ENCODE assay signal across 7 fruit fly cellular contexts in the genomic region with DNA sequence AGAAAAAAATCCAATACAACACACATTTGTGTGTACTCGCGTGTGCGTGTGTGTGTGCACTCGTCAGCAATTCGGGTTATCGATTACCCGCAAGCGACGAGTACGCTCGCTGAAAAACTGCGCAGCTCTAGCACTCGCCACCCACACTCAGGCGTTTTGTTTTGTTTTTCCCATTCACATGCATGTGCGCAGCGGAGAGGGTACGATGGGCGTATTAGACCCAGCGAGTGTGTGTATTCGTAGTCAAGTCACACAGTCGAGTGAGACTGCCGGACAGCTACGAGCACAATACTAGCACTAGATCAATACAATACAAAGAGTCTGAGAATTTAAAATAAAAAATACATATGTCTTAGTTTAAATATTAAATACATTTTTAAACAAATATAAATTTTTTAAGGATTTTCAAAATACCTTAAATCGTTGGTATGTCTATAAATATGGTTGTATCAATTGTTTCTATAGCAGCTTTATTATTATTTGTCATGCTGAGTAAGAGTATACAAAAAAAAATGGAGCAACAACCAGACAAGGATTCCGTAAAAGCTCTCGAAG.
TF ChIP-seq lines count a peak whose summit lies in the region.

A gene (minus strand): TSS at position 37 of the 555 bp plus-strand sequence.
A gene (plus strand): TSS at position 306 of the 555 bp plus-strand sequence.

- peak; percentile 30 to 53 for TF ChIP-seq CTCF in S2 (optimal IDR thresholded peaks at IDR 0.05; lab: Kevin White, UChicago)
- TF ChIP-seq CTCF in whole organism, embryonic (GFP tag; optimal IDR thresholded peaks at IDR 0.05; lab: Kevin White, UChicago): no peak

TF ChIP-seq in whole organism, 6 proteins besides CTCF, POLR2A, EP300 and RAD21:
- TF ChIP-seq pan (optimal IDR thresholded peaks at IDR 0.05; lab: Kevin White, UChicago) (peak; percentile 80), Dll (optimal IDR thresholded peaks at IDR 0.05; lab: Kevin White, UChicago) (no peak), psq (optimal IDR thresholded peaks at IDR 0.05; lab: Kevin White, UChicago) (no peak)

TF ChIP-seq in whole organism, adult, 20 proteins besides CTCF, POLR2A, EP300 and RAD21 (continues in another document):
- TF ChIP-seq cnc (optimal IDR thresholded peaks at IDR 0.05; lab: Kevin White, UChicago) (no peak), Crg-1 (GFP tag; optimal IDR thresholded peaks at IDR 0.05; lab: Kevin White, UChicago) (peak; percentile 54), Mnt (GFP tag; optimal IDR thresholded peaks at IDR 0.05; lab: Kevin White, UChicago) (peak; percentile 100), kay (GFP tag; lab: Kevin White, UChicago; ENCODE audit: borderline replicate concordance) (no peak), CG7045 (GFP tag; optimal IDR thresholded peaks at IDR 0.05; lab: Kevin White, UChicago) (peak; percentile 78), tj (GFP tag; optimal IDR thresholded peaks at IDR 0.05; lab: Kevin White, UChicago) (peak; percentile 78), pad (GFP tag; optimal IDR thresholded peaks at IDR 0.05; lab: Kevin White, UChicago) (peak; percentile 54), CG14711 (tag; optimal IDR thresholded peaks at IDR 0.05; lab: Kevin White, UChicago) (peak; percentile 74), CG11617 (GFP tag; optimal IDR thresholded peaks at IDR 0.05; lab: Kevin White, UChicago) (peak; percentile 82), cic (GFP tag; optimal IDR thresholded peaks at IDR 0.05; lab: Kevin White, UChicago) (peak; percentile 98), CG12768 (GFP tag; optimal IDR thresholded peaks at IDR 0.05; lab: Kevin White, UChicago) (peak; percentile 76), toe (GFP tag; optimal IDR thresholded peaks at IDR 0.05; lab: Kevin White, UChicago) (peak; percentile 60), CG7101 (tag; optimal IDR thresholded peaks at IDR 0.05; lab: Kevin White, UChicago) (peak; percentile 74), Hr96 (GFP tag; optimal IDR thresholded peaks at IDR 0.05; lab: Kevin White, UChicago) (peak; percentile 65), Clk (GFP tag; optimal IDR thresholded peaks at IDR 0.05; lab: Kevin White, UChicago) (peak; percentile 66), bab1 (GFP tag; optimal IDR thresholded peaks at IDR 0.05; lab: Kevin White, UChicago) (peak; percentile 84)

TF ChIP-seq in whole organism, embryonic, 481 proteins besides CTCF, POLR2A, EP300 and RAD21 (continues in another document):
- TF ChIP-seq MTF-1 (GFP tag; optimal IDR thresholded peaks at IDR 0.05; lab: Kevin White, UChicago; ENCODE audit: borderline replicate concordance) (peak; percentile 82), CG8388 (GFP tag; optimal IDR thresholded peaks at IDR 0.05; lab: Kevin White, UChicago) (peak; percentile 79), scrt (GFP tag; optimal IDR thresholded peaks at IDR 0.05; lab: Kevin White, UChicago) (peak; percentile 73), CG11247 (GFP tag; IDR thresholded peaks at IDR 0.05; lab: Robert Waterston, UW) (peak; percentile 95), CG10543 (GFP tag; optimal IDR thresholded peaks at IDR 0.05; lab: Kevin White, UChicago) (peak; percentile 78), prd (optimal IDR thresholded peaks at IDR 0.05; lab: Kevin White, UChicago) (no peak), prd (GFP tag; IDR thresholded peaks at IDR 0.05; lab: Robert Waterston, UW) (peak; percentile 94), CG18476 (GFP tag; optimal IDR thresholded peaks at IDR 0.05; lab: Kevin White, UChicago) (peak; percentile 74), CG1792 (GFP tag; optimal IDR thresholded peaks at IDR 0.05; lab: Kevin White, UChicago) (peak; percentile 79), CG8944 (GFP tag; optimal IDR thresholded peaks at IDR 0.05; lab: Kevin White, UChicago) (peak; percentile 88), Six4 (GFP tag; optimal IDR thresholded peaks at IDR 0.05; lab: Kevin White, UChicago) (peak; percentile 90), ro (GFP tag; IDR thresholded peaks at IDR 0.05; lab: Robert Waterston, UW) (peak; percentile 77), Side (GFP tag; optimal IDR thresholded peaks at IDR 0.05; lab: Kevin White, UChicago) (peak; percentile 77), cas (GFP tag; IDR thresholded peaks at IDR 0.05; lab: Robert Waterston, UW) (peak; percentile 81), jing (GFP tag; optimal IDR thresholded peaks at IDR 0.05; lab: Kevin White, UChicago) (no peak), CG2889 (GFP tag; IDR thresholded peaks at IDR 0.05; lab: Robert Waterston, UW) (peak; percentile 88)

TF ChIP-seq in whole organism, prepupa, 60 proteins besides CTCF, POLR2A, EP300 and RAD21 (continues in another document):
- TF ChIP-seq Blimp-1 (GFP tag; optimal IDR thresholded peaks at IDR 0.05; lab: Kevin White, UChicago): no peak
- peak; percentile 71 for TF ChIP-seq CG4318 (GFP tag; optimal IDR thresholded peaks at IDR 0.05; lab: Kevin White, UChicago)
- peak; percentile 83 for TF ChIP-seq Smox (GFP tag; optimal IDR thresholded peaks at IDR 0.05; lab: Kevin White, UChicago)
- peak; percentile 93 for TF ChIP-seq Hr4 (GFP tag; optimal IDR thresholded peaks at IDR 0.05; lab: Kevin White, UChicago)
- peak; percentile 88 for TF ChIP-seq Eip75B (GFP tag; optimal IDR thresholded peaks at IDR 0.05; lab: Kevin White, UChicago)
- TF ChIP-seq CG8119 (GFP tag; IDR thresholded peaks at IDR 0.05; lab: Robert Waterston, UW): peak; percentile 91
- TF ChIP-seq CG3919 (GFP tag; optimal IDR thresholded peaks at IDR 0.05; lab: Kevin White, UChicago): peak; percentile 93
- peak; percentile 96 for TF ChIP-seq Eip78C (GFP tag; lab: Kevin White, UChicago)
- TF ChIP-seq OdsH (GFP tag; optimal IDR thresholded peaks at IDR 0.05; lab: Kevin White, UChicago): peak; percentile 91
- TF ChIP-seq Hr39 (GFP tag; optimal IDR thresholded peaks at IDR 0.05; lab: Kevin White, UChicago): peak; percentile 85
- peak; percentile 88 for TF ChIP-seq CG10631 (GFP tag; optimal IDR thresholded peaks at IDR 0.05; lab: Kevin White, UChicago)
- TF ChIP-seq Gug (GFP tag; IDR thresholded peaks at IDR 0.05; lab: Robert Waterston, UW): peak; percentile 72
- TF ChIP-seq spab (GFP tag; optimal IDR thresholded peaks at IDR 0.05; lab: Kevin White, UChicago): peak; percentile 81
- TF ChIP-seq Ets96B (tag; optimal IDR thresholded peaks at IDR 0.05; lab: Kevin White, UChicago): peak; percentile 83
- peak; percentile 85 for TF ChIP-seq CG10669 (GFP tag; optimal IDR thresholded peaks at IDR 0.05; lab: Kevin White, UChicago)
- TF ChIP-seq Sox14 (GFP tag; optimal IDR thresholded peaks at IDR 0.05; lab: Kevin White, UChicago): peak; percentile 88
- no peak for TF ChIP-seq Hr38 (GFP tag; optimal IDR thresholded peaks at IDR 0.05; lab: Kevin White, UChicago)

TF ChIP-seq in whole organism, pupa, 21 proteins besides CTCF, POLR2A, EP300 and RAD21 (continues in another document):
- TF ChIP-seq Snoo (tag; optimal IDR thresholded peaks at IDR 0.05; lab: Kevin White, UChicago) (peak; percentile 84), CG8159 (tag; optimal IDR thresholded peaks at IDR 0.05; lab: Kevin White, UChicago) (peak; percentile 82), CG15710 (tag; optimal IDR thresholded peaks at IDR 0.05; lab: Kevin White, UChicago) (peak; percentile 81), CG9948 (tag; optimal IDR thresholded peaks at IDR 0.05; lab: Kevin White, UChicago) (peak; percentile 81), D1 (tag; optimal IDR thresholded peaks at IDR 0.05; lab: Kevin White, UChicago) (no peak), Pif1A (GFP tag; optimal IDR thresholded peaks at IDR 0.05; lab: Kevin White, UChicago) (no peak), CG10348 (GFP tag; IDR thresholded peaks at IDR 0.05; lab: Robert Waterston, UW) (peak; percentile 36; the same call in 1 of the 2 replicates), CG17806 (tag; optimal IDR thresholded peaks at IDR 0.05; lab: Kevin White, UChicago) (peak; percentile 82), CG12605 (GFP tag; IDR thresholded peaks at IDR 0.05; lab: Robert Waterston, UW) (peak; percentile 91), CG8301 (tag; optimal IDR thresholded peaks at IDR 0.05; lab: Kevin White, UChicago) (peak; percentile 80), Pif1B (GFP tag; optimal IDR thresholded peaks at IDR 0.05; lab: Kevin White, UChicago) (peak; percentile 93), gl (tag; optimal IDR thresholded peaks at IDR 0.05; lab: Kevin White, UChicago) (peak; percentile 76), CG13204 (GFP tag; optimal IDR thresholded peaks at IDR 0.05; lab: Kevin White, UChicago) (no peak), rn (GFP tag; IDR thresholded peaks at IDR 0.05; lab: Robert Waterston, UW) (peak; percentile 86), CG14655 (GFP tag; optimal IDR thresholded peaks at IDR 0.05; lab: Kevin White, UChicago) (peak; percentile 88), CG4496 (GFP tag; IDR thresholded peaks at IDR 0.05; lab: Robert Waterston, UW) (peak; percentile 92), EcR (GFP tag; optimal IDR thresholded peaks at IDR 0.05; lab: Kevin White, UChicago) (no peak), Ets98B (GFP tag; IDR thresholded peaks at IDR 0.05; lab: Robert Waterston, UW) (peak; percentile 94)

TF ChIP-seq in whole organism, wandering third instar larva, 38 proteins besides CTCF, POLR2A, EP300 and RAD21 (continues in another document):
- peak in 1 of 2 experiments; percentile 91 for TF ChIP-seq foxo (GFP tag; optimal IDR thresholded peaks at IDR 0.05; lab: Kevin White, UChicago)
- no peak for TF ChIP-seq tai (GFP tag; optimal IDR thresholded peaks at IDR 0.05; lab: Kevin White, UChicago)
- peak; percentile 81 for TF ChIP-seq OdsH (GFP tag; optimal IDR thresholded peaks at IDR 0.05; lab: Kevin White, UChicago)
- TF ChIP-seq HLH106 (tag; optimal IDR thresholded peaks at IDR 0.05; lab: Kevin White, UChicago): peak; percentile 77
- no peak for TF ChIP-seq sage (GFP tag; optimal IDR thresholded peaks at IDR 0.05; lab: Kevin White, UChicago)
- no peak for TF ChIP-seq Dfd (GFP tag; optimal IDR thresholded peaks at IDR 0.05; lab: Kevin White, UChicago)
- TF ChIP-seq brk (GFP tag; optimal IDR thresholded peaks at IDR 0.05; lab: Kevin White, UChicago): no peak
- TF ChIP-seq Jra (GFP tag; optimal IDR thresholded peaks at IDR 0.05; lab: Kevin White, UChicago): no peak
- peak; percentile 78 for TF ChIP-seq Myc (optimal IDR thresholded peaks at IDR 0.05; lab: Kevin White, UChicago)
- peak; percentile 54 for TF ChIP-seq CG32264 (GFP tag; optimal IDR thresholded peaks at IDR 0.05; lab: Kevin White, UChicago)
- TF ChIP-seq CG9705 (GFP tag; optimal IDR thresholded peaks at IDR 0.05; lab: Kevin White, UChicago): peak; percentile 52
- TF ChIP-seq GATAd (GFP tag; optimal IDR thresholded peaks at IDR 0.05; lab: Kevin White, UChicago): peak; percentile 70
- TF ChIP-seq ey (GFP tag; optimal IDR thresholded peaks at IDR 0.05; lab: Kevin White, UChicago): peak; percentile 80
- no peak for TF ChIP-seq Rel (GFP tag; optimal IDR thresholded peaks at IDR 0.05; lab: Kevin White, UChicago)
- peak; percentile 92 for TF ChIP-seq Rel (tag; optimal IDR thresholded peaks at IDR 0.05; lab: Kevin White, UChicago)
- no peak for TF ChIP-seq Vsx2 (GFP tag; optimal IDR thresholded peaks at IDR 0.05; lab: Kevin White, UChicago; ENCODE audit: partially characterized antibody)
- no peak for TF ChIP-seq dsf (GFP tag; optimal IDR thresholded peaks at IDR 0.05; lab: Kevin White, UChicago; ENCODE audit: borderline replicate concordance)
- TF ChIP-seq usp (GFP tag; optimal IDR thresholded peaks at IDR 0.05; lab: Kevin White, UChicago): no peak
- peak; percentile 82 for TF ChIP-seq br (GFP tag; optimal IDR thresholded peaks at IDR 0.05; lab: Kevin White, UChicago)
- TF ChIP-seq dmrt93B (GFP tag; optimal IDR thresholded peaks at IDR 0.05; lab: Kevin White, UChicago): peak; percentile 47
- peak; percentile 93 for TF ChIP-seq rgr (GFP tag; optimal IDR thresholded peaks at IDR 0.05; lab: Kevin White, UChicago)
